Worm (Caenorhabditis elegans): ENCODE measurements around the gene srv-2.

Gene srv-2

ce11 chrII:10587742-10588141 lies 14.3 kb downstream of the srv-2 start, which contains the start of gene crn-3:
crn-3 (plus strand) TSS chrII:10588042.
- TF ChIP-seq ceh-16 (tag; optimal IDR thresholded peaks at IDR 0.05), result no peak
- TF ChIP-seq aly-2 (tag; optimal IDR thresholded peaks at IDR 0.05), result no peak
- TF ChIP-seq fkh-10 (GFP tag; optimal IDR thresholded peaks at IDR 0.05), result no peak
- no peak for TF ChIP-seq nhr-77 (tag; optimal IDR thresholded peaks at IDR 0.05)
- TF ChIP-seq nfya-1 (tag; optimal IDR thresholded peaks at IDR 0.05; ENCODE audit: insufficient read depth), result no peak
- no peak for TF ChIP-seq ZK546.5 (tag; optimal IDR thresholded peaks at IDR 0.05)
- no peak for TF ChIP-seq lin-15B (tag; optimal IDR thresholded peaks at IDR 0.05)
- TF ChIP-seq unc-62 (GFP tag; optimal IDR thresholded peaks at IDR 0.05), result no peak
- TF ChIP-seq nhr-76 (tag; optimal IDR thresholded peaks at IDR 0.05), result no peak
- TF ChIP-seq eor-1 (tag; optimal IDR thresholded peaks at IDR 0.05), result no peak
- no peak for TF ChIP-seq zag-1 (tag; optimal IDR thresholded peaks at IDR 0.05)
- no peak for TF ChIP-seq elt-2 (tag; optimal IDR thresholded peaks at IDR 0.05)
- no peak for TF ChIP-seq mdl-1 (tag; optimal IDR thresholded peaks at IDR 0.05)
- no peak for TF ChIP-seq tbx-2 (tag; optimal IDR thresholded peaks at IDR 0.05)
- no peak for TF ChIP-seq pqm-1 (tag; optimal IDR thresholded peaks at IDR 0.05)
- no peak for TF ChIP-seq nhr-12 (tag; optimal IDR thresholded peaks at IDR 0.05)

ce11 chrII:10584036-10584435 lies 18.0 kb downstream of the srv-2 start, which contains the start of gene algn-9:
algn-9 (plus strand) TSS chrII:10584336.
- TF ChIP-seq nhr-237 (tag; optimal IDR thresholded peaks at IDR 0.05), result no peak
- TF ChIP-seq nhr-12 (tag; optimal IDR thresholded peaks at IDR 0.05), result no peak
- no peak for TF ChIP-seq ztf-11 (tag; optimal IDR thresholded peaks at IDR 0.05)
- TF ChIP-seq nfya-1 (tag; optimal IDR thresholded peaks at IDR 0.05; ENCODE audit: insufficient read depth), result no peak
- no peak for TF ChIP-seq nhr-23 (tag; optimal IDR thresholded peaks at IDR 0.05)
- no peak for TF ChIP-seq ceh-16 (tag; optimal IDR thresholded peaks at IDR 0.05)
- TF ChIP-seq ama-1 (optimal IDR thresholded peaks at IDR 0.05), result no peak
- TF ChIP-seq nhr-43 (tag; optimal IDR thresholded peaks at IDR 0.05; ENCODE audit: poor library complexity, severe bottlenecking), result no peak
- no peak for TF ChIP-seq mdl-1 (tag; optimal IDR thresholded peaks at IDR 0.05)
- no peak for TF ChIP-seq unc-39 (tag; optimal IDR thresholded peaks at IDR 0.05)
- no peak for TF ChIP-seq elt-2 (tag; optimal IDR thresholded peaks at IDR 0.05)
- no peak for TF ChIP-seq unc-62 (GFP tag; optimal IDR thresholded peaks at IDR 0.05)
- no peak for TF ChIP-seq lsy-12 (tag; optimal IDR thresholded peaks at IDR 0.05)
- no peak for TF ChIP-seq nhr-25 (tag; optimal IDR thresholded peaks at IDR 0.05)
- TF ChIP-seq nhr-67 (tag; optimal IDR thresholded peaks at IDR 0.05), result no peak
- TF ChIP-seq ceh-9 (tag; optimal IDR thresholded peaks at IDR 0.05), result no peak
- no peak for TF ChIP-seq nhr-11 (tag; optimal IDR thresholded peaks at IDR 0.05)

ce11 chrII:10582318-10582717 lies 19.8 kb downstream of the srv-2 start, which contains the start of gene mrps-22:
mrps-22 (plus strand) TSS chrII:10582618.
- TF ChIP-seq ztf-11 (tag; optimal IDR thresholded peaks at IDR 0.05) (no peak), fkh-2 (tag; optimal IDR thresholded peaks at IDR 0.05) (no peak), fkh-10 (GFP tag; optimal IDR thresholded peaks at IDR 0.05) (no peak), aly-2 (tag; optimal IDR thresholded peaks at IDR 0.05) (no peak), pqm-1 (tag; optimal IDR thresholded peaks at IDR 0.05) (no peak), nhr-237 (tag; optimal IDR thresholded peaks at IDR 0.05) (no peak), hmg-11 (tag; optimal IDR thresholded peaks at IDR 0.05) (no peak), ceh-9 (tag; optimal IDR thresholded peaks at IDR 0.05) (no peak), elt-1 (tag; optimal IDR thresholded peaks at IDR 0.05) (no peak), ceh-28 (tag; optimal IDR thresholded peaks at IDR 0.05) (no peak), pha-4 (tag; optimal IDR thresholded peaks at IDR 0.05) (no peak), ceh-82 (tag; optimal IDR thresholded peaks at IDR 0.05) (no peak), sea-2 (GFP tag; optimal IDR thresholded peaks at IDR 0.05) (no peak), nhr-76 (tag; optimal IDR thresholded peaks at IDR 0.05) (no peak), lsy-12 (tag; optimal IDR thresholded peaks at IDR 0.05) (no peak), nhr-25 (tag; optimal IDR thresholded peaks at IDR 0.05) (no peak), elt-3 (tag; optimal IDR thresholded peaks at IDR 0.05) (no peak), nhr-12 (tag; optimal IDR thresholded peaks at IDR 0.05) (no peak), snpc-4 (tag; optimal IDR thresholded peaks at IDR 0.05) (no peak), elt-2 (tag; optimal IDR thresholded peaks at IDR 0.05) (no peak)

ce11 chrII:10580833-10581232 lies 21.3 kb downstream of the srv-2 start, which contains the start of gene dap-3:
dap-3 (plus strand) TSS chrII:10581133.
- TF ChIP-seq egl-5 (tag; optimal IDR thresholded peaks at IDR 0.05), result no peak

Data from whole organism, L3 larva.